Fruit fly (Drosophila melanogaster): ENCODE measurements around the gene mthl7.
A peak's percentile ranks its signal among the peaks of the same experiment; 100 is the strongest.

The mthl7 gene

dm6 chr3L:8151727-8152199, 28.6 kb downstream of the mthl7 start, which contains the start of gene CG13676 (continued):
- no peak for TF ChIP-seq grau (tag; optimal IDR thresholded peaks at IDR 0.05)
- no peak for TF ChIP-seq ewg (GFP tag; optimal IDR thresholded peaks at IDR 0.05)
- TF ChIP-seq Deaf1 (tag; optimal IDR thresholded peaks at IDR 0.05) = peak; percentile 45
- 0 out of 2 replicates have a peak, but pooled peaks have one; percentile 41 for TF ChIP-seq vvl (GFP tag; IDR thresholded peaks at IDR 0.05)
- no peak for TF ChIP-seq Bgb (GFP tag; IDR thresholded peaks at IDR 0.05; ENCODE audit: partially characterized antibody)
- no peak for TF ChIP-seq dpn (GFP tag; optimal IDR thresholded peaks at IDR 0.05)
- TF ChIP-seq Adf1 (GFP tag; IDR thresholded peaks at IDR 0.05) = peak; percentile 45; the same call in 1 of the 2 replicates
- TF ChIP-seq Hsf (GFP tag; optimal IDR thresholded peaks at IDR 0.05) = no peak
- TF ChIP-seq Sin3A (optimal IDR thresholded peaks at IDR 0.05) = no peak
- no peak for TF ChIP-seq CG18262 (tag; optimal IDR thresholded peaks at IDR 0.05)
- no peak for TF ChIP-seq Dref (GFP tag; IDR thresholded peaks at IDR 0.05)
- TF ChIP-seq bowl (GFP tag; IDR thresholded peaks at IDR 0.05) = no peak
- TF ChIP-seq CG9727 (GFP tag; optimal IDR thresholded peaks at IDR 0.05) = no peak
- TF ChIP-seq Dll (GFP tag; IDR thresholded peaks at IDR 0.05; ENCODE audit: partially characterized antibody) = 0 out of 4 replicates have a peak, but pooled peaks have one; percentile 16
- TF ChIP-seq CG9876 (GFP tag; optimal IDR thresholded peaks at IDR 0.05) = no peak
- TF ChIP-seq row (GFP tag; IDR thresholded peaks at IDR 0.05) = 0 out of 3 replicates have a peak, but pooled peaks have one; percentile 8
- TF ChIP-seq CG6765 (GFP tag; optimal IDR thresholded peaks at IDR 0.05) = no peak
- no peak for TF ChIP-seq Hr51 (GFP tag; optimal IDR thresholded peaks at IDR 0.05)
- TF ChIP-seq CG9609 (GFP tag; optimal IDR thresholded peaks at IDR 0.05) = no peak
- no peak for TF ChIP-seq CG16779 (GFP tag; IDR thresholded peaks at IDR 0.05)
- no peak for TF ChIP-seq aop (GFP tag; IDR thresholded peaks at IDR 0.05)
- TF ChIP-seq CG6791 (GFP tag; IDR thresholded peaks at IDR 0.05; ENCODE audit: partially characterized antibody) = no peak
- no peak for TF ChIP-seq en (GFP tag; optimal IDR thresholded peaks at IDR 0.05)
- no peak for TF ChIP-seq Scr (GFP tag; IDR thresholded peaks at IDR 0.05; ENCODE audit: partially characterized antibody)
- 0 out of 3 replicates have a peak, but pooled peaks have one; percentile 27 for TF ChIP-seq CG34422 (GFP tag; IDR thresholded peaks at IDR 0.05)
- no peak for TF ChIP-seq bigmax (GFP tag; optimal IDR thresholded peaks at IDR 0.05)
- TF ChIP-seq rib (GFP tag; IDR thresholded peaks at IDR 0.05) = peak; percentile 44; the same call in 1 of the 2 replicates
- no peak for TF ChIP-seq Bdp1 (GFP tag; optimal IDR thresholded peaks at IDR 0.05)

dm6 chr3L:8150812-8151211, 29.5 kb downstream of the mthl7 start:
- TF ChIP-seq Max (GFP tag; optimal IDR thresholded peaks at IDR 0.05) (no peak), Sox102F (GFP tag; optimal IDR thresholded peaks at IDR 0.05) (peak; percentile 3), Ets65A (GFP tag) (peak; percentile 26)

dm6 chr3L:8150284-8150683, 30.0 kb downstream of the mthl7 start:
- TF ChIP-seq CG17568 (GFP tag; optimal IDR thresholded peaks at IDR 0.05) (no peak), Blimp-1 (GFP tag; optimal IDR thresholded peaks at IDR 0.05) (peak; percentile 51)

dm6 chr3L:8137448-8137906, 42.8 kb downstream of the mthl7 start, which contains the start of the genes Setx and mus301:
Setx (minus strand) TSS chr3L:8137498.
mus301 (plus strand) TSS chr3L:8137808.
- TF ChIP-seq CG14710 (tag; optimal IDR thresholded peaks at IDR 0.05) (peak; percentile 91), CG17912 (GFP tag; optimal IDR thresholded peaks at IDR 0.05) (peak; percentile 19), CG15073 (GFP tag; optimal IDR thresholded peaks at IDR 0.05) (peak; percentile 20), Dll (GFP tag; IDR thresholded peaks at IDR 0.05; ENCODE audit: partially characterized antibody) (0 out of 4 replicates have a peak, but pooled peaks have one; percentile 37), CG16815 (GFP tag; optimal IDR thresholded peaks at IDR 0.05) (peak; percentile 70), Aef1 (GFP tag; IDR thresholded peaks at IDR 0.05) (peak; percentile 75), Dip3 (GFP tag; optimal IDR thresholded peaks at IDR 0.05) (peak; percentile 91), crol (GFP tag; IDR thresholded peaks at IDR 0.05) (no peak), Fer1 (GFP tag; optimal IDR thresholded peaks at IDR 0.05) (no peak), knrl (GFP tag; IDR thresholded peaks at IDR 0.05; ENCODE audit: partially characterized antibody) (peak; percentile 50; the same call in 2 of the 3 replicates), bsh (GFP tag; optimal IDR thresholded peaks at IDR 0.05) (peak in 1 of 2 experiments; percentile 71), lola (GFP tag; optimal IDR thresholded peaks at IDR 0.05) (peak in 1 of 3 experiments; percentile 74), gro (GFP tag; optimal IDR thresholded peaks at IDR 0.05) (peak; percentile 84), D (optimal IDR thresholded peaks at IDR 0.05) (no peak), D (GFP tag; optimal IDR thresholded peaks at IDR 0.05) (no peak), h (optimal IDR thresholded peaks at IDR 0.05) (no peak)
